Worm (Caenorhabditis elegans) whole organism, young adult: ENCODE data around the gene peli-1.

Experiments used
- ama-1 ChIP-seq, 3 experiments: fragments of 150-350 bp in 1 of 3; sonication (generic microtip) in 2 of 3; optimal IDR thresholded peaks; 2 replicates each; lab custom pipeline; 2014 to 2018; ENCODE audit warnings: missing biosample characterization in 2 of 3, missing genetic modification characterization in 2 of 3, missing genetic modification reagents in 2 of 3
- aptf-3 ChIP-seq: fragments of 200-800 bp; sonication (Bioruptor generic); IDR thresholded peaks from 2 replicates; pipeline ENCODE4 v1.3.6; 2022; ENCODE audit warnings: missing genetic modification characterization, missing compliant biosample characterization
- egl-18 ChIP-seq: fragments of 200-800 bp; sonication (Bioruptor generic); IDR thresholded peaks from 2 replicates; pipeline ENCODE4 v1.3.6; 2022; ENCODE audit warnings: missing genetic modification reagents, missing genetic modification characterization, missing compliant biosample characterization
- snpc-4 ChIP-seq, 5 experiments: fragments of 150-350 bp in 1 of 5; sonication (generic microtip) in 4 of 5; optimal IDR thresholded peaks; 2 replicates each; lab custom pipeline; 2014 to 2018; ENCODE audit warnings: missing genetic modification characterization in 5 of 5, missing biosample characterization in 3 of 5, antibody characterized with exemption in 2 of 5, mild to moderate bottlenecking in 2 of 5, missing compliant biosample characterization in 2 of 5, missing genotype in 2 of 5, moderate library complexity in 2 of 5, missing genetic modification reagents in 1 of 5

DNA sequence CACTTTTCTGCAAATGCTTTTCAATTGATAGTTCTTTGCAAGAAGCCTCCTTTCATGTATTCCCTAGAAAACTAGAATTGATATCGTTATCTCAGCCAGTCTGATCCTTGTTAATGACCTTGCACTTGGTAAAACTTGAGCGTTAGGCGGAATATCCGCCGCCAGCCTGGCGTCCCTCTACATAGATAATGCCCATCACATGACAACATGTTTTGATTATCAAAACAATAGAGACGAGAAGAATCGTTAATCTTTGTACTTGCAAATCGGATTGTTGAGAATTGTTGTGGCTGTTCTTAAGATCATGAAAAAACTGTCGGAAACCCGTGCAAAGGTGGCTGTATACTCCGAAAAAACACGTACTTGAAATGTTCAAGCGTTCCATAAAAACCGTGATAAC lies 12.0 kb upstream of the peli-1 start:
- TF ChIP-seq snpc-4 (GFP tag; optimal IDR thresholded peaks at IDR 0.05; lab: Kevin White, UChicago) = no peak
- TF ChIP-seq snpc-4 (tag; optimal IDR thresholded peaks at IDR 0.05; lab: Kevin White, UChicago) = no peak
- no peak for TF ChIP-seq egl-18 (GFP tag; lab: Robert Waterston, UW)
- TF ChIP-seq aptf-3 = no peak
- TF ChIP-seq ama-1 (optimal IDR thresholded peaks at IDR 0.05; lab: Kevin White, UChicago) = no peak
- no peak for TF ChIP-seq ama-1 (GFP tag; optimal IDR thresholded peaks at IDR 0.05; lab: Kevin White, UChicago)
